Fruit fly (Drosophila melanogaster): ENCODE data around the gene CG5885.

The CG5885 gene

dm6 chr2L:9943521-9943920 lies 25.4 kb upstream of the CG5885 start:
- TF ChIP-seq CG17801 (GFP tag; optimal IDR thresholded peaks at IDR 0.05; ENCODE audit: partially characterized antibody): no peak

- TF ChIP-seq CG17801 (GFP tag; optimal IDR thresholded peaks at IDR 0.05; ENCODE audit: partially characterized antibody): peak; percentile 59
Measured at dm6 chr2L:9938631-9939256, 20.6 kb upstream of the CG5885 start, which contains the start of the genes Datp and CG4619. Datp (minus strand) TSS chr2L:9938790. CG4619 (plus strand) TSS chr2L:9938863.

- peak; percentile 69 for TF ChIP-seq CG17801 (GFP tag; optimal IDR thresholded peaks at IDR 0.05; ENCODE audit: partially characterized antibody)
Measured at dm6 chr2L:9937908-9938307, 19.8 kb upstream of the CG5885 start, which contains the start of gene Arglu1. Arglu1 (minus strand) TSS chr2L:9938134.

- no peak for TF ChIP-seq CG17801 (GFP tag; optimal IDR thresholded peaks at IDR 0.05; ENCODE audit: partially characterized antibody)
Measured at dm6 chr2L:9933063-9933462, 14.9 kb upstream of the CG5885 start, which contains the start of gene Cpr30F. Cpr30F (minus strand) TSS chr2L:9933163.

dm6 chr2L:9930280-9930679 lies 12.2 kb upstream of the CG5885 start, which contains the start of gene CG42367:
CG42367 (plus strand) TSS chr2L:9930580.
- no peak for TF ChIP-seq CG17801 (GFP tag; optimal IDR thresholded peaks at IDR 0.05; ENCODE audit: partially characterized antibody)

- TF ChIP-seq CG17801 (GFP tag; optimal IDR thresholded peaks at IDR 0.05; ENCODE audit: partially characterized antibody): no peak
Measured at dm6 chr2L:9924765-9925164, 6.6 kb upstream of the CG5885 start, which contains the start of the genes TbCMF46 and CG42366. TbCMF46 (minus strand) TSS chr2L:9924865. CG42366 (plus strand) TSS chr2L:9925161.

- TF ChIP-seq CG17801 (GFP tag; optimal IDR thresholded peaks at IDR 0.05; ENCODE audit: partially characterized antibody): peak; percentile 80
Measured at dm6 chr2L:9921401-9921800, 3.3 kb upstream of the CG5885 start, which contains the start of gene CG4592. CG4592 (plus strand) TSS chr2L:9921633.

- TF ChIP-seq CG17801 (GFP tag; optimal IDR thresholded peaks at IDR 0.05; ENCODE audit: partially characterized antibody): no peak
Measured at dm6 chr2L:9919949-9920348, 1.8 kb upstream of the CG5885 start, which contains the start of gene CG4594. CG4594 (plus strand) TSS chr2L:9920160.

dm6 chr2L:9919218-9919617 lies 1.1 kb upstream of the CG5885 start:
- no peak for TF ChIP-seq CG17801 (GFP tag; optimal IDR thresholded peaks at IDR 0.05; ENCODE audit: partially characterized antibody)

- peak; percentile 93 for TF ChIP-seq CG17801 (GFP tag; optimal IDR thresholded peaks at IDR 0.05; ENCODE audit: partially characterized antibody)
Measured at dm6 chr2L:9915011-9915850, 2.9 kb downstream of the CG5885 start, which contains the start of gene yip2. yip2 (plus strand) TSS chr2L:9915253.

- no peak for TF ChIP-seq CG17801 (GFP tag; optimal IDR thresholded peaks at IDR 0.05; ENCODE audit: partially characterized antibody)
Measured at dm6 chr2L:9912570-9913260, 5.4 kb downstream of the CG5885 start, which contains the start of the genes Etl1 and Srp54. Etl1 (minus strand) TSS chr2L:9912608. Srp54 (plus strand) TSS chr2L:9912911.

- TF ChIP-seq CG17801 (GFP tag; optimal IDR thresholded peaks at IDR 0.05; ENCODE audit: partially characterized antibody): no peak
Measured at dm6 chr2L:9911783-9912182, 6.3 kb downstream of the CG5885 start.

dm6 chr2L:9908468-9908967 lies 9.6 kb downstream of the CG5885 start, which contains the start of gene CG13124:
CG13124 (minus strand) TSS chr2L:9908633.
- TF ChIP-seq CG17801 (GFP tag; optimal IDR thresholded peaks at IDR 0.05; ENCODE audit: partially characterized antibody): peak; percentile 18

Data from ovary, adult (tissue).